Fruit fly (Drosophila melanogaster) whole organism, pupa: ENCODE data around the gene CG3342.
"Not testable (repeated sequence)": the region's sequence is repeated elsewhere in the genome, so short reads cannot be mapped to it uniquely, and the experiment has no call there.

Experiments used
- CG10348 ChIP-seq: fragments of 200-800 bp; sonication (Bioruptor generic); IDR thresholded peaks from 2 replicates; pipeline ENCODE4 v1.3.6; 2022; ENCODE audit warnings: missing biosample characterization, missing genetic modification characterization
- CG12605 ChIP-seq: fragments of 200-800 bp; sonication (Bioruptor generic); IDR thresholded peaks from 2 replicates; pipeline ENCODE4 v1.3.6; 2022; ENCODE audit warnings: missing biosample characterization, missing genetic modification characterization
- CG13204 ChIP-seq: fragments of 200-800 bp; sonication (Bioruptor generic); optimal IDR thresholded peaks from 2 replicates; lab custom pipeline; 2018; ENCODE audit warnings: missing biosample characterization, mild to moderate bottlenecking, missing genetic modification characterization, moderate library complexity
- CG14655 ChIP-seq: fragments of 200-800 bp; sonication (Bioruptor generic); optimal IDR thresholded peaks from 3 replicates; lab custom pipeline; 2017; ENCODE audit warnings: mild to moderate bottlenecking, missing biosample characterization, missing genetic modification reagents, missing genetic modification characterization
- CG15710 ChIP-seq: fragments of 200-800 bp; sonication (Bioruptor generic); optimal IDR thresholded peaks from 2 replicates; lab custom pipeline; 2018; ENCODE audit warnings: missing biosample characterization, mild to moderate bottlenecking, missing genetic modification characterization, moderate library complexity
- CG17806 ChIP-seq: fragments of 200-800 bp; sonication (Bioruptor generic); optimal IDR thresholded peaks from 2 replicates; lab custom pipeline; 2018; ENCODE audit warnings: missing biosample characterization, mild to moderate bottlenecking, missing genetic modification characterization, moderate library complexity
- CG32121 ChIP-seq: fragments of 200-800 bp; sonication (Bioruptor generic); IDR thresholded peaks from 2 replicates; pipeline ENCODE4 v1.3.6; 2022; ENCODE audit warnings: missing biosample characterization, missing genetic modification characterization
- CG34367 ChIP-seq: fragments of 200-800 bp; sonication (Bioruptor generic); optimal IDR thresholded peaks from 2 replicates; lab custom pipeline; 2018; ENCODE audit warnings: missing biosample characterization, mild to moderate bottlenecking, missing genetic modification characterization
- CG4496 ChIP-seq: fragments of 200-800 bp; sonication (Bioruptor generic); IDR thresholded peaks from 3 replicates; pipeline ENCODE4 v1.3.6; 2022; ENCODE audit warnings: missing biosample characterization, missing genetic modification characterization
- CG8159 ChIP-seq: fragments of 200-800 bp; sonication (Bioruptor generic); optimal IDR thresholded peaks from 3 replicates; lab custom pipeline; 2018; ENCODE audit warnings: missing biosample characterization, mild to moderate bottlenecking, missing genetic modification characterization, moderate library complexity
- CG8301 ChIP-seq: fragments of 200-800 bp; sonication (Bioruptor generic); optimal IDR thresholded peaks from 2 replicates; lab custom pipeline; 2018; ENCODE audit warnings: missing biosample characterization, mild to moderate bottlenecking, missing genetic modification characterization
- CG9948 ChIP-seq: fragments of 200-800 bp; sonication (Bioruptor generic); optimal IDR thresholded peaks from 2 replicates; lab custom pipeline; 2018; ENCODE audit warnings: missing biosample characterization, mild to moderate bottlenecking, missing genetic modification characterization, moderate library complexity
- D1 ChIP-seq: fragments of 200-800 bp; sonication (Bioruptor generic); optimal IDR thresholded peaks from 2 replicates; lab custom pipeline; 2018; ENCODE audit warnings: missing biosample characterization, mild to moderate bottlenecking, missing genetic modification characterization, moderate library complexity
- EcR ChIP-seq: fragments of 200-800 bp; sonication (Bioruptor generic); optimal IDR thresholded peaks from 3 replicates; lab custom pipeline; 2019; ENCODE audit warnings: missing biosample characterization, missing genetic modification characterization, mild to moderate bottlenecking, moderate library complexity, missing genetic modification reagents
- Ets98B ChIP-seq: fragments of 200-800 bp; sonication (Bioruptor generic); IDR thresholded peaks from 2 replicates; pipeline ENCODE4 v1.3.6; 2022; ENCODE audit warnings: missing biosample characterization, missing genetic modification characterization
- Pif1A ChIP-seq: fragments of 200-800 bp; sonication (Bioruptor generic); optimal IDR thresholded peaks from 3 replicates; lab custom pipeline; 2016; ENCODE audit warnings: missing biosample characterization, missing genetic modification characterization
- Pif1B ChIP-seq: fragments of 200-800 bp; sonication (Bioruptor generic); optimal IDR thresholded peaks from 3 replicates; lab custom pipeline; 2016; ENCODE audit warnings: missing biosample characterization, missing genetic modification characterization
- Snoo ChIP-seq: fragments of 200-800 bp; sonication (Bioruptor generic); optimal IDR thresholded peaks from 3 replicates; lab custom pipeline; 2017; ENCODE audit warnings: missing biosample characterization, mild to moderate bottlenecking, missing genetic modification characterization, inconsistent platforms
- fd96Ca ChIP-seq: fragments of 200-800 bp; sonication (Bioruptor generic); IDR thresholded peaks from 3 replicates; pipeline ENCODE4 v1.3.6; 2022; ENCODE audit warnings: missing biosample characterization, missing genetic modification characterization
- gl ChIP-seq: fragments of 200-800 bp; sonication (Bioruptor generic); optimal IDR thresholded peaks from 2 replicates; lab custom pipeline; 2018; ENCODE audit warnings: missing biosample characterization, mild to moderate bottlenecking, missing genetic modification characterization
- rn ChIP-seq: fragments of 200-800 bp; sonication (Bioruptor generic); IDR thresholded peaks from 2 replicates; pipeline ENCODE4 v1.3.6; 2022; ENCODE audit warnings: missing biosample characterization, missing genetic modification characterization

The CG3342 gene

DNA sequence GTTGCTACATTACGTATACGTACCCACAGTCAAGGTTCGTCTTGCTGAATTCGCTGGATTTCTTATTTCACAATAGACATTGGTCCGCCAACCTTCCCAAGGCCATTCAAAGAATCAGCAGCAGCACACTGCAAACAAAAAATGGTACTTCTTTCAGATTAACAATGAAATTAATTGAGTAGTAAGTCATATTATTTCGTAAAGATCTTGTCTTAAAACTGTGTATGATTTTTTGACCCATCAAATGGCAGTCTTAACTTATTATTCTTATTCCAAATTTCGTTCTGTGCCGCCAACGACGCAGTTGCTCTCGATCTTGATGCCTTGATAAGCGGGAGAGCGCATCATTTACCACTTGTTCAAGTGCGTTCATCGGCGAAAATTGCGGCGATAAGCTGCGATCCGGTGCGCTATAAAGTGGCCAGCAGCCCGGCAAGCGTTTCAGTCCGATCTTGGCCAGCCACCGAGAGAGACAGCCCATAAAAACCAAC lies 865 bp upstream of the CG3342 start, which contains the start of gene Agxt:
Gene Agxt, plus strand, starts transcription at position 441 of the 491 bp plus-strand sequence.
- TF ChIP-seq D1 (no peak), Pif1B (GFP tag; lab: Kevin White, UChicago) (peak; percentile 46), CG4496 (GFP tag; lab: Robert Waterston, UW) (peak; percentile 64; the same call in 2 of the 3 replicates), CG13204 (GFP tag; lab: Kevin White, UChicago) (no peak), Snoo (peak; percentile 2), CG15710 (tag; lab: Kevin White, UChicago) (peak; percentile 54), CG34367 (peak; percentile 53), CG12605 (0 out of 2 replicates have a peak, but pooled peaks have one; percentile 10), CG9948 (tag; lab: Kevin White, UChicago) (peak; percentile 42), EcR (GFP tag; lab: Kevin White, UChicago) (peak; percentile 11), rn (GFP tag; lab: Robert Waterston, UW) (no peak), CG8301 (tag; lab: Kevin White, UChicago) (peak; percentile 38), CG10348 (GFP tag; lab: Robert Waterston, UW) (no peak), CG14655 (GFP tag; lab: Kevin White, UChicago) (no peak), Ets98B (GFP tag; lab: Robert Waterston, UW) (peak; percentile 30; the same call in 1 of the 2 replicates), CG32121 (GFP tag; lab: Robert Waterston, UW) (peak; percentile 41; the same call in 1 of the 2 replicates), CG8159 (tag; lab: Kevin White, UChicago) (peak; percentile 65), Pif1A (GFP tag; lab: Kevin White, UChicago) (no peak), gl (no peak), fd96Ca (GFP tag; lab: Robert Waterston, UW) (peak; percentile 37; the same call in 2 of the 3 replicates), CG17806 (peak; percentile 51)

DNA sequence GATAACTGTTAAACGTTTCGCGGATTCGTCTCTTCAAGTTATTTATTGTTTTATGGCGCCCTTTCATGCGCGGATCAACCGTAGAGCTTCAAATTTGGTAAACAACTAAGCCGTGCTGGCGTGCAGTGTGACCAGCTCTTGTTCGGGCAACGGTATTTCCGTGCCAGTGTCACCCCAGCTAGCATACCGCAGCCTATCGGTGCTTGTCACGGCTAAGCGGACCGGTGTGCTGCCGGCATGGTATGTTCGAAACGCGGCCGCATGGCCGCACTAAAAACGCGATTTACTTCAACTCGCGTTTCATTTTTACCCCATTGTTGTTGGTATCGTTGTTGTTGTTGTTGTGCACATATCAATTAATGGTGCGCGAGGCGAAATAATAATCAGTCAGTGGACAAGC lies 3.5 kb downstream of the CG3342 start, which contains the start of the genes CG42340 and CG3918:
Gene CG42340, minus strand, starts transcription at position 107 of the 400 bp plus-strand sequence.
Gene CG3918, plus strand, starts transcription at position 248 of the 400 bp plus-strand sequence.
- TF ChIP-seq CG4496 (GFP tag; lab: Robert Waterston, UW) = peak; percentile 16; the same call in 1 of the 3 replicates
- TF ChIP-seq fd96Ca (GFP tag; lab: Robert Waterston, UW) = no peak
- no peak for TF ChIP-seq D1
- no peak for TF ChIP-seq CG14655 (GFP tag; lab: Kevin White, UChicago)
- no peak for TF ChIP-seq Pif1B (GFP tag; lab: Kevin White, UChicago)
- TF ChIP-seq CG32121 (GFP tag; lab: Robert Waterston, UW) = no peak
- no peak for TF ChIP-seq CG8301 (tag; lab: Kevin White, UChicago)

DNA sequence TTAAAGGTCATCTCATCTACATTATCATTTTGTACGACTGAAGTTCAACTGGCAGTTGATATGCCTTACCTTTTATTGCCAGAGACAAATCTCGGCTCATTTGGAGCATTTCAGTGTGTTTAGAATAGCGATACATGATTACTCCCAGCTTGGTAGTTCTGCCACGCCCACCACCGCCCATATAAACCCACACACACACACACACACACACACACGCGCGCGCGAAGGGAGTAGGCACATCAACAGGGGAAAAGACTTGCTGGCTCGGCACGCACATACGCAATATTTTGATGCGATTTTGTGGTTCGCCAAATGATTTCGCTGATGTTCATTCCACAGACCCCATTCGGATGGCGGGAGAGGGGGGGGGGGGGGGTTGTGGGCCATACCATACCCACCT lies 14.5 kb downstream of the CG3342 start:
- no peak for TF ChIP-seq CG12605
- TF ChIP-seq Snoo = no peak
- no peak for TF ChIP-seq CG14655 (GFP tag; lab: Kevin White, UChicago)
- TF ChIP-seq D1 = no peak
- no peak for TF ChIP-seq CG17806
- no peak for TF ChIP-seq CG8301 (tag; lab: Kevin White, UChicago)
- TF ChIP-seq CG15710 (tag; lab: Kevin White, UChicago) = no peak
- no peak for TF ChIP-seq gl
- TF ChIP-seq CG34367 = no peak
- TF ChIP-seq CG13204 (GFP tag; lab: Kevin White, UChicago) = no peak
- TF ChIP-seq CG32121 (GFP tag; lab: Robert Waterston, UW) = no peak
- TF ChIP-seq CG9948 (tag; lab: Kevin White, UChicago) = no peak
- TF ChIP-seq CG10348 (GFP tag; lab: Robert Waterston, UW) = no peak
- TF ChIP-seq Ets98B (GFP tag; lab: Robert Waterston, UW) = no peak

DNA sequence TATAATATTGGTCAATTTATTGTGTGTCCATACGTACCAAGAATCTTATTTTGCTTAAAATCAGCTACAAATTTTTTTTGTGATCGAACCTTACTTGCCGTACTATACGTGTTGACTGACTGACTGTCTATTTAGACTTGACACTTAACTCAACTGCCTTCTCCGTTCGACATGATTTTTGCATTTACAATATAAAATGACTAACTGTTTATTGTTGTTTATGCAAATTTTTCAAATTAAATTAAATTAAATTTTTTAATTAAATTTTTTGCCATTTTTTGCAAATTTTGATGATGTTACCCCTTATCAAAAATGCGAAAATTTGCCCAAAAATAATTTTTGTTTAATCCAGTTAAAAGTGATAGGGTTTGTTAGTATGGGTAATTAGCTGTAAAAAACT lies 48.9 kb downstream of the CG3342 start, which contains the start of gene CG33665:
Gene CG33665, minus strand, starts transcription at position 101 of the 400 bp plus-strand sequence.
- TF ChIP-seq D1; CG12605; CG32121 (GFP tag; lab: Robert Waterston, UW): not testable (repeated sequence)

DNA sequence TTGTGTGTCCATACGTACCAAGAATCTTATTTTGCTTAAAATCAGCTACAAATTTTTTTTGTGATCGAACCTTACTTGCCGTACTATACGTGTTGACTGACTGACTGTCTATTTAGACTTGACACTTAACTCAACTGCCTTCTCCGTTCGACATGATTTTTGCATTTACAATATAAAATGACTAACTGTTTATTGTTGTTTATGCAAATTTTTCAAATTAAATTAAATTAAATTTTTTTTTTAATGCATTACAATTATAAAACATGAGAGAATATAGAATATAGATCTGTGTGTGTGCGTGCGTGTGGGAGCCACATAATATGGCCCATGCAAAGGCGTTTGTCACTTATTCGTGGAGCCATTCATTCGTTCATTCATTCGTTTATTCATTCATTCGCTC lies 50.8 kb downstream of the CG3342 start, which contains the start of gene CG33666:
Gene CG33666, minus strand, starts transcription at position 101 of the 400 bp plus-strand sequence.
- TF ChIP-seq CG8159 (tag; lab: Kevin White, UChicago); gl; fd96Ca (GFP tag; lab: Robert Waterston, UW): not testable (repeated sequence)
